Worm (Caenorhabditis elegans): Measurements from ENCODE around the gene F46F5.5.

The F46F5.5 gene

DNA sequence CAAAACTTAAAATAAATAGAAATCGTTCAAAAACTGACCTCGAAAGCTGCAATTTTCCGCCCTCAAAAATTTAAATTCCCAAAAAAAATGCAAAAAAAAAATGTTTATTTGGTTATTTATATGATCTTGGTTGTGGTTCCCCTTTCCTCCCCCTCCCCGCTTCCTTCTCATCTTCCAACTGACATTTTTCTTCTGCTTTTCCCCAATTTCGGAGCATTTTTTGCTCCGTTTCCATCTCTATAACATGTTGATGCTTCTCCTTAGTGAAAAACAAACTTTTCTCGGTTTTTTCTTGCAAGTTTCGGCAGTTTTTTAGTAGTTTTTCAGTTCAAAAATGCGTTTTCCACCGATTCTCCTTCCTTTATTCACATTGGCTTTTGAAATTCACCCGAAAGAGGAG is 37.8 kb downstream of the F46F5.5 start, which contains the start of gene Y39F10A.1:
TSS of gene Y39F10A.1 (plus strand) at position 301 of the 400 bp plus-strand sequence.
- TF ChIP-seq drap-1 (GFP tag; optimal IDR thresholded peaks at IDR 0.05), result no peak
- no peak for TF ChIP-seq ces-1 (GFP tag; optimal IDR thresholded peaks at IDR 0.05)
- no peak for TF ChIP-seq blmp-1 (tag; optimal IDR thresholded peaks at IDR 0.05)
- TF ChIP-seq hlh-1 (tag; optimal IDR thresholded peaks at IDR 0.05), result no peak
- TF ChIP-seq ztf-11 (tag; optimal IDR thresholded peaks at IDR 0.05), result no peak
- TF ChIP-seq nhr-12 (tag; optimal IDR thresholded peaks at IDR 0.05), result no peak
- TF ChIP-seq lin-32 (GFP tag; optimal IDR thresholded peaks at IDR 0.05), result no peak
- no peak for TF ChIP-seq flh-1 (GFP tag; optimal IDR thresholded peaks at IDR 0.05)
- no peak for TF ChIP-seq elt-3 (tag; optimal IDR thresholded peaks at IDR 0.05)
- no peak for TF ChIP-seq nhr-2 (tag; optimal IDR thresholded peaks at IDR 0.05)
- no peak for TF ChIP-seq zip-8 (tag; optimal IDR thresholded peaks at IDR 0.05)
- TF ChIP-seq ceh-43 (GFP tag; optimal IDR thresholded peaks at IDR 0.05), result no peak
- no peak for TF ChIP-seq mab-5 (tag; optimal IDR thresholded peaks at IDR 0.05)
- no peak for TF ChIP-seq nhr-237 (tag; optimal IDR thresholded peaks at IDR 0.05)
- TF ChIP-seq mls-2 (tag; optimal IDR thresholded peaks at IDR 0.05), result no peak
- TF ChIP-seq unc-120 (tag; optimal IDR thresholded peaks at IDR 0.05; ENCODE audit: poor library complexity, severe bottlenecking), result no peak
- no peak for TF ChIP-seq pha-4 (tag; optimal IDR thresholded peaks at IDR 0.05)
- TF ChIP-seq sptf-1 (tag; optimal IDR thresholded peaks at IDR 0.05), result no peak

DNA sequence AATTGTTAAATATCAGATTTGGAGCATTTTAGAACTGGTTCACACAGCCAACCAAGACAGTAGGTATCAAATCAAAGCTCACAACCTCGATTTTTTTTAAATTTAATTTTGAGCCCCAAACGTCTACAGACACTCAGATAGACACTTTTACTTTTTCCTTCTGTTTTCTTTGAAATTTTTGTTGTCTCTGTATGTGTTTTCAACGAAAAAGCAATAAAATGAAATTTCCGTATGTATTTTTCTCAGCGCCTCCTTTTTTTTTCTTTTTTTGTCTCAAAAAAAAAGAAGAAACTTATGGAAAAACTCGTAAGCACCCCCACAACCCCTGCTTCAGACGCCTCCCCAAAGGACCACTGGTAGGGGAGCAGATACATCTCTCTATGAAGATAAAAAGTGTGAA is 39.0 kb downstream of the F46F5.5 start:
- TF ChIP-seq ces-1 (GFP tag; optimal IDR thresholded peaks at IDR 0.05), result peak; percentile 9
- TF ChIP-seq nhr-2 (tag; optimal IDR thresholded peaks at IDR 0.05), result no peak

DNA sequence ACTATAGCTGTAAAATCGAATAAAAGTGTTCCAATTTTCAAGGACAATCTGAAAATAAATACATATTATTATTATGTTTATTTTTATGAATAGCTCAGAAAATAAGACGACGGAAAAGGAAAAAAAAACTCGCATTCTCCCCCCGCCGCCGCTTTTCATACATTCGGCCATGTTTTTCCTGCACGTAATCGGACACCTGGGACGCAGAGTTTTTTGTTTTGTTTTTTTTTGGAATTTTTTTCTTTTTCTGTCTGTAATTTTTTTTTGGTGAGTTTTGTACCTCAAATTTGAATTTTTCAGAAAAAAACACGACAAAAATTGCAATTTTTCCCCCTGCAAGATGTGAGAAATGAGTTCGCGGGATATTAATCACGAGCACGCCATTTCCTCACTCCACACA is 42.6 kb downstream of the F46F5.5 start, which contains the start of gene C08G5.6:
TSS of gene C08G5.6 (plus strand) at position 301 of the 400 bp plus-strand sequence.
- no peak for TF ChIP-seq lin-13 (tag; optimal IDR thresholded peaks at IDR 0.05)
- TF ChIP-seq flh-1 (GFP tag; optimal IDR thresholded peaks at IDR 0.05), result no peak
- TF ChIP-seq blmp-1 (tag; optimal IDR thresholded peaks at IDR 0.05), result no peak
- no peak for TF ChIP-seq nhr-28 (tag; optimal IDR thresholded peaks at IDR 0.05)
- no peak for TF ChIP-seq hlh-1 (tag; optimal IDR thresholded peaks at IDR 0.05)
- TF ChIP-seq pha-4 (tag; optimal IDR thresholded peaks at IDR 0.05), result no peak
- TF ChIP-seq nhr-12 (tag; optimal IDR thresholded peaks at IDR 0.05), result no peak

DNA sequence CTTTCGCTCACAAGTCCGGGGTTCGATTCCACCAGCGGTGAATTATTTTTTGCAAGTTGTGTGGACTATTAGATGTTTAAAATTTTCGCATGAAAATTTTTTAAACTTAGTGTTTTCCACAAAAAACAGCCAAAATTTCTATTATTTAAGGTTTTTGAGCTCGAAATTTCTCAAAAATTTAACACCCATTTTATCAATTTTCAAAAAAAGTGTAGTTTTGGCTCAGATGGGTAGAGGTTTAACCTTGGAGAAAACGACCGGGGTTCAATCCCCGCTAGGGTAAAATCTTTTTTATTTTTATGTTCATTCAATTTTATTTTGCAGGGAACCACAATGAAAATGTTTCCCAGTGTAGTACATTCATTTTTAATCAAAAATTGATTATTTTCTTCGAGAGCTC is 43.6 kb downstream of the F46F5.5 start:
- no peak for TF ChIP-seq hlh-1 (tag; optimal IDR thresholded peaks at IDR 0.05)
- TF ChIP-seq mep-1 (tag; optimal IDR thresholded peaks at IDR 0.05), result no peak
- no peak for TF ChIP-seq ces-1 (GFP tag; optimal IDR thresholded peaks at IDR 0.05)
- no peak for TF ChIP-seq flh-1 (GFP tag; optimal IDR thresholded peaks at IDR 0.05)
- TF ChIP-seq nhr-28 (tag; optimal IDR thresholded peaks at IDR 0.05), result no peak
- TF ChIP-seq elt-1 (tag; optimal IDR thresholded peaks at IDR 0.05; ENCODE audit: borderline replicate concordance, insufficient read depth), result no peak
- no peak for TF ChIP-seq ceh-39 (tag; optimal IDR thresholded peaks at IDR 0.05)
- no peak for TF ChIP-seq nhr-12 (tag; optimal IDR thresholded peaks at IDR 0.05)
- TF ChIP-seq unc-39 (tag; optimal IDR thresholded peaks at IDR 0.05), result no peak
- TF ChIP-seq cnd-1 (tag; optimal IDR thresholded peaks at IDR 0.05), result no peak
- no peak for TF ChIP-seq lin-13 (tag; optimal IDR thresholded peaks at IDR 0.05)

DNA sequence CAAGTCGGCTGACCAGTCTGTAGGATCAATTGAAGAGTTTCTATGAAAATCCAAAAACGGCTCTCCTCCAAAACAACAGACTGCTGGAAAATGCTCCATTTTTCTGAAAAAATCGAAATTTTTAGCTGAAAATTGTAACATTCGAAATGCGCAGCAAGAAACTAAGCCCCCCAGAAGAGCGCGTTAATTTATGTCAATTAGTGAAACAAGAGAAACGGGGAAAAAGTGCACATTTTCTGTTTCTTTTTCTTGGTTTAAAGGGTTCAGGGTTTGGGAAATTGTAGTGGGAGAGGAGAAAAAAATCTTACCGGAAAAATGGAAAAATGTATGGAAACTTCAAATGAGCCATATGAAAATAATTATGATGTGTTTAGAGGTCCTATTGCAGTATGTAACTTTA is 47.6 kb downstream of the F46F5.5 start, which contains the start of gene C08G5.7:
TSS of gene C08G5.7 (minus strand) at position 101 of the 400 bp plus-strand sequence.
- TF ChIP-seq ces-1 (GFP tag; optimal IDR thresholded peaks at IDR 0.05) (peak; percentile 20), nhr-12 (tag; optimal IDR thresholded peaks at IDR 0.05) (no peak)

DNA sequence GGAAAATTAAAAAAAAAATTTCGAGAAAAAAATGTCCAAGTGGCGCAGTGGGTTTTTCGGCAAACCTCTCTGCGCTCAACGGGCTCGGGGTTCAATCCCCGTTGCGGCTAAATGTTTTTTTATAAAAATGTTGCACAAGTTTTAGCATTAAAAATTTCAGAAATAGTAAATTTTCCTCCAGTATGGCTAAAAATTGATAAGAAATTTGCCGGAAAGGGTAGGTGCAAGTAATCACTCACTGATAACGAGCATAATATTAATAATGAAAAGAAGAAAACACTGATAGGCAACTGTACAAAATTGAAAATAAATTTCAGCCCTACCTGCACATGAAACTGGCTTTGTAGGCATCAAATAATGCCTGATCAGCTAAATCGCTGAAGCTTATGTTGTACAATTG is 48.4 kb downstream of the F46F5.5 start:
- TF ChIP-seq ces-1 (GFP tag; optimal IDR thresholded peaks at IDR 0.05) (no peak), mls-2 (tag; optimal IDR thresholded peaks at IDR 0.05) (no peak), nhr-12 (tag; optimal IDR thresholded peaks at IDR 0.05) (no peak), unc-39 (tag; optimal IDR thresholded peaks at IDR 0.05) (no peak), elt-1 (tag; optimal IDR thresholded peaks at IDR 0.05; ENCODE audit: borderline replicate concordance, insufficient read depth) (no peak), ztf-11 (tag; optimal IDR thresholded peaks at IDR 0.05) (no peak), lin-32 (GFP tag; optimal IDR thresholded peaks at IDR 0.05) (no peak), zip-8 (tag; optimal IDR thresholded peaks at IDR 0.05) (no peak), nhr-76 (tag; optimal IDR thresholded peaks at IDR 0.05) (no peak), nhr-2 (tag; optimal IDR thresholded peaks at IDR 0.05) (no peak), unc-62 (GFP tag; optimal IDR thresholded peaks at IDR 0.05) (no peak), M03D4.4 (tag; optimal IDR thresholded peaks at IDR 0.05) (no peak), cnd-1 (tag; optimal IDR thresholded peaks at IDR 0.05) (no peak)

Data from whole organism, mixed stage, embryonic.